Worm (Caenorhabditis elegans) whole organism, L4 larva: ENCODE results near the gene str-249.

ENCODE experiments used
- F10B5.3 ChIP-seq: sonication (generic microtip); optimal IDR thresholded peaks from 2 replicates; lab custom pipeline; 2016; ENCODE audit warnings: mild to moderate bottlenecking, missing genetic modification characterization, missing compliant biosample characterization
- F26F4.8 ChIP-seq: fragments of 200-800 bp; sonication (Bioruptor generic); conservative IDR thresholded peaks from 2 replicates; pipeline ENCODE4 v1.3.6; 2022; ENCODE audit warnings: missing genetic modification characterization, missing compliant biosample characterization
- F44E2.7 ChIP-seq: fragments of 200-800 bp; sonication (Bioruptor generic); IDR thresholded peaks from 2 replicates; pipeline ENCODE4 v2.1.2; 2022; ENCODE audit warnings: missing genetic modification characterization, missing compliant biosample characterization
- R02D3.7 ChIP-seq: fragments of 150-350 bp; sonication (generic microtip); optimal IDR thresholded peaks from 3 replicates; lab custom pipeline; 2014; ENCODE audit warnings: missing biosample characterization, missing genetic modification characterization
- T26A8.4 ChIP-seq: fragments of 200-800 bp; sonication (Bioruptor generic); IDR thresholded peaks from 2 replicates; pipeline ENCODE4 v1.3.6; 2022; ENCODE audit warnings: missing genetic modification characterization, missing compliant biosample characterization
- ZK546.5 ChIP-seq, 2 experiments: sonication (generic microtip); optimal IDR thresholded peaks; 2 replicates each; lab custom pipeline; 2017; ENCODE audit warnings: missing biosample characterization in 2 of 2, missing genetic modification characterization in 2 of 2
- aha-1 ChIP-seq: fragments of 150-350 bp; peaks from one replicate; lab custom pipeline; 2014; ENCODE audit warnings: missing biosample characterization, missing genetic modification characterization
- ceh-20 ChIP-seq: fragments of 200-800 bp; sonication (Bioruptor generic); IDR thresholded peaks from 2 replicates; pipeline ENCODE4 v1.3.6; 2022; ENCODE audit warnings: missing genetic modification reagents, missing genetic modification characterization, missing compliant biosample characterization
- ces-1 ChIP-seq: fragments of 150-350 bp; sonication (generic microtip); optimal IDR thresholded peaks from 4 replicates; lab custom pipeline; 2014; ENCODE audit warnings: missing biosample characterization, missing genetic modification reagents, missing genetic modification characterization
- cey-2 ChIP-seq: sonication (generic microtip); optimal IDR thresholded peaks from 3 replicates; lab custom pipeline; 2017; ENCODE audit warnings: missing genetic modification characterization, mild to moderate bottlenecking, missing compliant biosample characterization, antibody characterized with exemption, borderline replicate concordance; ENCODE audit not compliant: insufficient read depth
- ctbp-1 ChIP-seq: fragments of 200-800 bp; sonication (Bioruptor generic); IDR thresholded peaks from 2 replicates; pipeline ENCODE4 v1.3.6; 2022; ENCODE audit warnings: missing genetic modification reagents, missing genetic modification characterization, missing compliant biosample characterization
- daf-12 ChIP-seq: fragments of 150-350 bp; optimal IDR thresholded peaks from 2 replicates; lab custom pipeline; 2014; ENCODE audit warnings: missing biosample characterization, missing genetic modification reagents, missing genetic modification characterization
- daf-19 ChIP-seq: fragments of 200-800 bp; sonication (Bioruptor generic); conservative IDR thresholded peaks from 2 replicates; pipeline ENCODE4 v1.3.6; 2022; ENCODE audit warnings: missing genetic modification characterization, missing compliant biosample characterization
- dmd-9 ChIP-seq: fragments of 200-800 bp; sonication (Bioruptor generic); IDR thresholded peaks from 2 replicates; pipeline ENCODE4 v1.3.6; 2022; ENCODE audit warnings: missing genetic modification reagents, missing genetic modification characterization, missing compliant biosample characterization
- egl-43 ChIP-seq: fragments of 200-800 bp; sonication (Bioruptor generic); IDR thresholded peaks from 2 replicates; pipeline ENCODE4 v1.3.6; 2022; ENCODE audit warnings: missing genetic modification reagents, missing genetic modification characterization, missing compliant biosample characterization
- fos-1 ChIP-seq: fragments of 150-350 bp; optimal IDR thresholded peaks from 2 replicates; lab custom pipeline; 2014; ENCODE audit warnings: missing biosample characterization, missing genetic modification characterization
- hlh-30 ChIP-seq: sonication (generic microtip); optimal IDR thresholded peaks from 2 replicates; lab custom pipeline; 2017; ENCODE audit warnings: antibody characterized with exemption, mild to moderate bottlenecking, missing genetic modification characterization, missing compliant biosample characterization; ENCODE audit not compliant: insufficient read depth
- hmg-1.1 ChIP-seq: fragments of 200-800 bp; sonication (Bioruptor generic); IDR thresholded peaks from 2 replicates; pipeline ENCODE4 v1.3.6; 2022; ENCODE audit warnings: missing genetic modification reagents, missing genetic modification characterization, missing compliant biosample characterization
- lin-29 ChIP-seq: fragments of 200-800 bp; sonication (Bioruptor generic); IDR thresholded peaks from 2 replicates; pipeline ENCODE4 v1.3.6; 2022; ENCODE audit warnings: missing genetic modification reagents, missing genetic modification characterization, missing compliant biosample characterization
- lin-39 ChIP-seq: fragments of 150-350 bp; optimal IDR thresholded peaks from 2 replicates; lab custom pipeline; 2014; ENCODE audit warnings: missing biosample characterization, missing genetic modification reagents, missing genetic modification characterization
- madf-9 ChIP-seq: fragments of 200-800 bp; sonication (Bioruptor generic); conservative IDR thresholded peaks from 2 replicates; pipeline ENCODE4 v1.3.6; 2022; ENCODE audit warnings: missing genetic modification reagents, missing genetic modification characterization, missing compliant biosample characterization
- mdt-29 ChIP-seq: fragments of 200-800 bp; sonication (Bioruptor generic); IDR thresholded peaks from 2 replicates; pipeline ENCODE4 v1.3.6; 2022; ENCODE audit warnings: missing genetic modification reagents, missing genetic modification characterization, missing compliant biosample characterization
- mep-1 ChIP-seq: fragments of 150-350 bp; sonication (generic microtip); optimal IDR thresholded peaks from 3 replicates; lab custom pipeline; 2014; ENCODE audit warnings: missing biosample characterization, missing genetic modification characterization
- mxl-2 ChIP-seq: fragments of 200-800 bp; sonication (Bioruptor generic); conservative IDR thresholded peaks from 2 replicates; pipeline ENCODE4 v1.3.6; 2022; ENCODE audit warnings: missing genetic modification reagents, missing genetic modification characterization, missing compliant biosample characterization
- mxl-3 ChIP-seq: fragments of 200-800 bp; sonication (Bioruptor generic); optimal IDR thresholded peaks from 2 replicates; lab custom pipeline; 2018; ENCODE audit warnings: mild to moderate bottlenecking, missing genetic modification characterization, missing compliant biosample characterization
- nhr-10 ChIP-seq: fragments of 150-350 bp; optimal IDR thresholded peaks from 2 replicates; lab custom pipeline; 2014; ENCODE audit warnings: missing biosample characterization, missing genetic modification characterization
- nhr-11 ChIP-seq: fragments of 150-350 bp; optimal IDR thresholded peaks from 2 replicates; lab custom pipeline; 2014; ENCODE audit warnings: missing biosample characterization, missing genetic modification characterization
- nhr-25 ChIP-seq: sonication (generic microtip); optimal IDR thresholded peaks from 2 replicates; lab custom pipeline; 2017; ENCODE audit warnings: missing genetic modification characterization, mild to moderate bottlenecking, missing compliant biosample characterization, antibody characterized with exemption, moderate library complexity, borderline replicate concordance; ENCODE audit not compliant: insufficient read depth
- nhr-28 ChIP-seq: fragments of 150-350 bp; optimal IDR thresholded peaks from 2 replicates; lab custom pipeline; 2014; ENCODE audit warnings: missing biosample characterization, missing genetic modification characterization
- nhr-41 ChIP-seq: fragments of 200-800 bp; sonication (Bioruptor generic); IDR thresholded peaks from 2 replicates; pipeline ENCODE4 v1.3.6; 2022; ENCODE audit warnings: missing genetic modification reagents, missing genetic modification characterization, missing compliant biosample characterization
- nhr-42 ChIP-seq: fragments of 200-800 bp; sonication (Bioruptor generic); IDR thresholded peaks from 2 replicates; pipeline ENCODE4 v1.3.6; 2022; ENCODE audit warnings: missing genetic modification characterization, missing compliant biosample characterization
- nhr-48 ChIP-seq: sonication (generic microtip); optimal IDR thresholded peaks from 2 replicates; lab custom pipeline; 2016; ENCODE audit warnings: mild to moderate bottlenecking, missing genetic modification characterization, missing compliant biosample characterization
- nhr-76 ChIP-seq: fragments of 150-350 bp; optimal IDR thresholded peaks from 2 replicates; lab custom pipeline; 2014; ENCODE audit warnings: missing biosample characterization, missing genetic modification characterization
- pha-4 ChIP-seq, 2 experiments: fragments of 150-350 bp in 1 of 2; fragments of 200-800 bp in 1 of 2; sonication (Bioruptor generic) in 1 of 2; IDR thresholded peaks in 1 of 2; optimal IDR thresholded peaks in 1 of 2; 2 replicates each; pipeline versions ENCODE4 v1.3.6 to Lab custom; 2014 to 2022; ENCODE audit warnings: missing genetic modification characterization in 2 of 2, missing genetic modification reagents in 2 of 2, missing biosample characterization in 1 of 2, missing compliant biosample characterization in 1 of 2
- rbr-2 ChIP-seq: sonication (generic microtip); optimal IDR thresholded peaks from 2 replicates; lab custom pipeline; 2016; ENCODE audit warnings: missing genotype, missing genetic modification characterization, missing compliant biosample characterization
- saeg-2 ChIP-seq: fragments of 200-800 bp; sonication (Bioruptor generic); IDR thresholded peaks from 2 replicates; pipeline ENCODE4 v1.3.6; 2022; ENCODE audit warnings: missing genetic modification reagents, missing genetic modification characterization, missing compliant biosample characterization
- set-16 ChIP-seq: fragments of 200-800 bp; sonication (Bioruptor generic); IDR thresholded peaks from 2 replicates; pipeline ENCODE4 v1.3.6; 2022; ENCODE audit warnings: missing genetic modification reagents, missing genetic modification characterization, missing compliant biosample characterization
- skn-1 ChIP-seq: fragments of 150-350 bp; optimal IDR thresholded peaks from 2 replicates; lab custom pipeline; 2014; ENCODE audit warnings: missing biosample characterization, missing genetic modification characterization
- spr-3 ChIP-seq: fragments of 200-800 bp; sonication (Bioruptor generic); optimal IDR thresholded peaks from 2 replicates; lab custom pipeline; 2018; ENCODE audit warnings: mild to moderate bottlenecking, missing genetic modification characterization, missing compliant biosample characterization
- tra-1 ChIP-seq: fragments of 200-800 bp; sonication (Bioruptor generic); IDR thresholded peaks from 2 replicates; pipeline ENCODE4 v1.3.6; 2022; ENCODE audit warnings: missing genetic modification reagents, missing genetic modification characterization, missing compliant biosample characterization
- unc-130 ChIP-seq: sonication (generic microtip); optimal IDR thresholded peaks from 2 replicates; lab custom pipeline; 2016; ENCODE audit warnings: missing genetic modification reagents, missing genetic modification characterization, missing compliant biosample characterization
- unc-39 ChIP-seq: sonication (generic microtip); optimal IDR thresholded peaks from 2 replicates; lab custom pipeline; 2017; ENCODE audit warnings: missing biosample characterization, missing genetic modification characterization
- unc-62 ChIP-seq, 3 experiments: fragments of 150-350 bp in 1 of 3; sonication (generic microtip); optimal IDR thresholded peaks in 2 of 3; peaks in 1 of 3; 1 replicate in 1 of 3; 2 replicates in 2 of 3; lab custom pipeline; 2014 to 2017; ENCODE audit warnings: missing biosample characterization in 3 of 3, missing genetic modification characterization in 3 of 3, missing genetic modification reagents in 3 of 3, missing genotype in 1 of 3
- zfp-2 ChIP-seq: sonication (generic microtip); optimal IDR thresholded peaks from 2 replicates; lab custom pipeline; 2016; ENCODE audit warnings: mild to moderate bottlenecking, missing genetic modification characterization, missing compliant biosample characterization
- ztf-11 ChIP-seq: fragments of 150-350 bp; optimal IDR thresholded peaks from 2 replicates; lab custom pipeline; 2014; ENCODE audit warnings: missing biosample characterization, missing genetic modification characterization
- ztf-7 ChIP-seq: fragments of 150-350 bp; optimal IDR thresholded peaks from 2 replicates; lab custom pipeline; 2014; ENCODE audit warnings: missing biosample characterization, missing genetic modification characterization

Gene str-249

ce11 chrIV:7236248-7236772 is 49.7 kb upstream of the str-249 start (continued):
- TF ChIP-seq tra-1 (no peak), dmd-9 (GFP tag; lab: Robert Waterston, UW) (no peak)

DNA sequence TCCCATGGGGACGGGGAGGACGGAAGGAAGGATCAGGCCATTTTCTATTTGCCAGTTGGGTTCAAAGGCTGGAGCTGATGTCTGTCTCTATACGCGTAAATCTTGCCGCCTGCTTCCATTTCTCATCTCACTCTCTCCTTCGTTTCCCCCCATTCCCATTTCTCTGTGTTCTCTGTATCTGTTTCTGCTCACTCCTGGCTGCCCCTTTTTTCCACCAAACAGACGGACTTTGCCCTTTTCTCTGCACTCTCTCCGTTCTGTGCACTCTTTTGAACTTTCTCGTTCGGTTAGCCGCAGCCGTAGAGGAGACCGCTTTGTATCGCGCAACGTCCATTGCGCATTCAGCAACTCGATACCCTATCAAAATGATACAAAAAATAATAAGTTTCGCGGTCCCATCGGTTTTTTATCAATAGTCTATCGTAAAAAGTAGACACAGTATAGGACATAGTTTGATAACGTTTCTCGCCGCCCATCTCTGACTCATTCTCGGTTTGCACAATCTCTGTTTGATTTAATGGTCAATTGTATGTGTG is 48.8 kb upstream of the str-249 start:
- TF ChIP-seq skn-1 (tag; lab: Kevin White, UChicago) (no peak), saeg-2 (GFP tag; lab: Robert Waterston, UW) (no peak), nhr-76 (tag; lab: Kevin White, UChicago) (no peak), T26A8.4 (0 out of 2 replicates have a peak, but pooled peaks have one; percentile 41), unc-130 (GFP tag; lab: Kevin White, UChicago) (no peak), set-16 (GFP tag; lab: Robert Waterston, UW) (no peak), mxl-2 (no peak), ztf-7 (tag; lab: Kevin White, UChicago) (no peak), pha-4 (GFP tag; IDR thresholded peaks at IDR 0.05; lab: Robert Waterston, UW) (no peak), pha-4 (tag; optimal IDR thresholded peaks at IDR 0.05; lab: Kevin White, UChicago) (no peak), mxl-3 (GFP tag; lab: Kevin White, UChicago) (no peak), lin-29 (GFP tag; lab: Robert Waterston, UW) (no peak), nhr-25 (tag; lab: Kevin White, UChicago) (no peak), hmg-1.1 (peak; percentile 80), daf-12 (tag; lab: Kevin White, UChicago) (no peak), lin-39 (no peak), aha-1 (tag; lab: Kevin White, UChicago) (peak; percentile 28), mep-1 (tag; lab: Kevin White, UChicago) (peak; percentile 71), F26F4.8 (GFP tag; lab: Robert Waterston, UW) (no peak), nhr-42 (GFP tag; lab: Robert Waterston, UW) (0 out of 2 replicates have a peak, but pooled peaks have one; percentile 43), dmd-9 (GFP tag; lab: Robert Waterston, UW) (no peak), spr-3 (GFP tag; lab: Kevin White, UChicago) (no peak), ztf-11 (tag; lab: Kevin White, UChicago) (no peak), nhr-28 (tag; lab: Kevin White, UChicago) (peak; percentile 89), egl-43 (GFP tag; lab: Robert Waterston, UW) (peak; percentile 75), F10B5.3 (tag; lab: Kevin White, UChicago) (no peak), unc-62 (GFP tag; optimal IDR thresholded peaks at IDR 0.05 in 1 of 2; lab: Kevin White, UChicago) (peak in 1 of 2 experiments; percentile 63), unc-62 (tag; optimal IDR thresholded peaks at IDR 0.05; lab: Kevin White, UChicago) (no peak), ZK546.5 (tag; optimal IDR thresholded peaks at IDR 0.05; lab: Kevin White, UChicago) (no peak), fos-1 (no peak), nhr-10 (tag; lab: Kevin White, UChicago) (no peak), ceh-20 (GFP tag; lab: Robert Waterston, UW) (no peak), rbr-2 (tag; lab: Kevin White, UChicago) (peak; percentile 64), nhr-11 (tag; lab: Kevin White, UChicago) (peak; percentile 57), ctbp-1 (no peak), daf-19 (no peak), madf-9 (GFP tag; lab: Robert Waterston, UW) (0 out of 2 replicates have a peak, but pooled peaks have one; percentile 22), zfp-2 (no peak), R02D3.7 (no peak), tra-1 (no peak), nhr-48 (no peak), F44E2.7 (GFP tag; lab: Robert Waterston, UW) (no peak), ces-1 (GFP tag; lab: Kevin White, UChicago) (no peak), mdt-29 (GFP tag; lab: Robert Waterston, UW) (no peak), hlh-30 (peak; percentile 16), cey-2 (tag; lab: Kevin White, UChicago) (no peak), nhr-41 (no peak), unc-39 (tag; lab: Kevin White, UChicago) (no peak)
